Worm (Caenorhabditis elegans) whole organism, young adult: ENCODE results near the gene nud-1.

Experiments used
- F22D6.2 ChIP-seq: sonication (generic microtip); optimal IDR thresholded peaks from 2 replicates; lab custom pipeline; 2016; ENCODE audit warnings: mild to moderate bottlenecking, missing genetic modification characterization, missing compliant biosample characterization
- F57C9.4 ChIP-seq: sonication (generic microtip); optimal IDR thresholded peaks from 2 replicates; lab custom pipeline; 2017; ENCODE audit warnings: mild to moderate bottlenecking, missing genetic modification characterization, missing compliant biosample characterization
- Y67H2A.10 ChIP-seq: fragments of 200-800 bp; sonication (Bioruptor generic); conservative IDR thresholded peaks from 2 replicates; pipeline ENCODE4 v1.3.6; 2022; ENCODE audit warnings: missing genetic modification reagents, missing genetic modification characterization, missing compliant biosample characterization
- ZK185.1 ChIP-seq: sonication (generic microtip); optimal IDR thresholded peaks from 2 replicates; lab custom pipeline; 2016; ENCODE audit warnings: mild to moderate bottlenecking, missing genetic modification characterization, missing compliant biosample characterization; ENCODE audit not compliant: poor library complexity, severe bottlenecking
- chd-7 ChIP-seq: sonication (generic microtip); optimal IDR thresholded peaks from 2 replicates; lab custom pipeline; 2016; ENCODE audit warnings: mild to moderate bottlenecking, missing genetic modification characterization, moderate library complexity, missing compliant biosample characterization
- nfya-2 ChIP-seq: fragments of 200-800 bp; sonication (Bioruptor generic); IDR thresholded peaks from 2 replicates; pipeline ENCODE4 v1.3.6; 2022; ENCODE audit warnings: missing genetic modification reagents, missing genetic modification characterization, missing compliant biosample characterization
- nhr-179 ChIP-seq: sonication (generic microtip); optimal IDR thresholded peaks from 2 replicates; lab custom pipeline; 2016; ENCODE audit warnings: mild to moderate bottlenecking, missing genetic modification characterization, missing compliant biosample characterization
- rcor-1 ChIP-seq: fragments of 200-800 bp; sonication (Bioruptor generic); IDR thresholded peaks from 2 replicates; pipeline ENCODE4 v1.3.6; 2022; ENCODE audit warnings: missing genetic modification reagents, missing genetic modification characterization, missing compliant biosample characterization
- snpc-4 ChIP-seq, 5 experiments: fragments of 150-350 bp in 1 of 5; sonication (generic microtip) in 4 of 5; optimal IDR thresholded peaks; 2 replicates each; lab custom pipeline; 2014 to 2018; ENCODE audit warnings: missing genetic modification characterization in 5 of 5, missing biosample characterization in 3 of 5, antibody characterized with exemption in 2 of 5, mild to moderate bottlenecking in 2 of 5, missing compliant biosample characterization in 2 of 5, missing genotype in 2 of 5, moderate library complexity in 2 of 5, missing genetic modification reagents in 1 of 5

- TF ChIP-seq rcor-1 (GFP tag; lab: Robert Waterston, UW) (no peak), nhr-179 (no peak), ZK185.1 (tag; lab: Kevin White, UChicago) (no peak), F22D6.2 (tag; lab: Kevin White, UChicago) (no peak), snpc-4 (GFP tag; optimal IDR thresholded peaks at IDR 0.05; lab: Kevin White, UChicago) (no peak), snpc-4 (tag; optimal IDR thresholded peaks at IDR 0.05; lab: Kevin White, UChicago) (no peak), chd-7 (tag; lab: Kevin White, UChicago) (no peak), nfya-2 (no peak), F57C9.4 (tag; lab: Kevin White, UChicago) (no peak), Y67H2A.10 (no peak)
Measured at ce11 chrIII:13380196-13380595, 38.9 kb downstream of the nud-1 start, which contains the start of gene T03F6.6.
